Fruit fly (Drosophila melanogaster) whole organism, embryonic: ENCODE data around the gene ebi.

Experiments
- Adf1 ChIP-seq: fragments of 200-800 bp; sonication (Bioruptor generic); IDR thresholded peaks from 2 replicates; pipeline ENCODE4 v1.3.6; 2022; ENCODE audit warnings: missing biosample characterization, missing genetic modification characterization
- Atf6 ChIP-seq: fragments of 200-800 bp; sonication (Bioruptor generic); IDR thresholded peaks from 2 replicates; pipeline ENCODE4 v1.3.6; 2022; ENCODE audit warnings: missing biosample characterization, missing genetic modification characterization
- Bgb ChIP-seq: fragments of 200-800 bp; sonication (Bioruptor generic); IDR thresholded peaks from 2 replicates; pipeline ENCODE4 v1.3.6; 2022; ENCODE audit warnings: missing biosample characterization, missing genetic modification characterization; ENCODE audit not compliant: partially characterized antibody
- CG10321 ChIP-seq: fragments of 200-800 bp; sonication (Bioruptor generic); IDR thresholded peaks from 2 replicates; pipeline ENCODE4 v1.3.6; 2022; ENCODE audit warnings: missing biosample characterization, missing genetic modification characterization
- CG12769 ChIP-seq: fragments of 200-800 bp; sonication (Bioruptor generic); optimal IDR thresholded peaks from 2 replicates; lab custom pipeline; 2019; ENCODE audit warnings: missing biosample characterization, mild to moderate bottlenecking, missing genetic modification characterization, moderate library complexity
- CG13894 ChIP-seq: fragments of 200-800 bp; sonication (Bioruptor generic); optimal IDR thresholded peaks from 3 replicates; lab custom pipeline; 2018; ENCODE audit warnings: missing biosample characterization, mild to moderate bottlenecking, missing genetic modification characterization, moderate library complexity
- CG14441 ChIP-seq: fragments of 200-800 bp; sonication (Bioruptor generic); IDR thresholded peaks from 2 replicates; pipeline ENCODE4 v1.3.6; 2022; ENCODE audit warnings: missing biosample characterization, missing genetic modification characterization
- CG18011 ChIP-seq: fragments of 200-800 bp; sonication (Bioruptor generic); optimal IDR thresholded peaks from 2 replicates; lab custom pipeline; 2017; ENCODE audit warnings: missing biosample characterization, missing genetic modification characterization, mild to moderate bottlenecking, moderate library complexity, missing genotype
- CG1832 ChIP-seq: fragments of 200-800 bp; sonication (Bioruptor generic); optimal IDR thresholded peaks from 2 replicates; lab custom pipeline; 2017; ENCODE audit warnings: missing biosample characterization, mild to moderate bottlenecking, missing genetic modification characterization, inconsistent platforms
- CG30020 ChIP-seq: fragments of 200-800 bp; optimal IDR thresholded peaks from 2 replicates; lab custom pipeline; 2019; ENCODE audit warnings: missing biosample characterization, mild to moderate bottlenecking, missing genetic modification characterization, moderate library complexity
- CG31224 ChIP-seq: fragments of 200-800 bp; sonication (Bioruptor generic); IDR thresholded peaks from 2 replicates; pipeline ENCODE4 v1.3.6; 2022; ENCODE audit warnings: missing biosample characterization, missing genetic modification characterization
- CG32532 ChIP-seq: fragments of 200-800 bp; sonication (Bioruptor generic); IDR thresholded peaks from 2 replicates; pipeline ENCODE4 v1.3.6; 2022; ENCODE audit warnings: missing biosample characterization, missing genetic modification characterization
- CG42726 ChIP-seq: fragments of 200-800 bp; sonication (Bioruptor generic); IDR thresholded peaks from 2 replicates; pipeline ENCODE4 v1.3.6; 2022; ENCODE audit warnings: missing biosample characterization, missing genetic modification characterization; ENCODE audit not compliant: partially characterized antibody
- CG4360 ChIP-seq: fragments of 200-800 bp; sonication (Bioruptor generic); IDR thresholded peaks from 2 replicates; pipeline ENCODE4 v1.3.6; 2022; ENCODE audit warnings: missing biosample characterization, missing genetic modification characterization
- CG43689 ChIP-seq: fragments of 200-800 bp; sonication (Bioruptor generic); IDR thresholded peaks from 2 replicates; pipeline ENCODE4 v1.3.6; 2022; ENCODE audit warnings: missing biosample characterization, missing genetic modification characterization
- CG6175 ChIP-seq: fragments of 200-800 bp; sonication (Bioruptor generic); IDR thresholded peaks from 3 replicates; pipeline ENCODE4 v1.3.6; 2022; ENCODE audit warnings: missing biosample characterization, missing genetic modification characterization
- CoRest ChIP-seq: fragments of 200-800 bp; sonication (Bioruptor generic); optimal IDR thresholded peaks from 3 replicates; lab custom pipeline; 2018; ENCODE audit warnings: missing biosample characterization, mild to moderate bottlenecking, missing genetic modification characterization, moderate library complexity
- Deaf1 ChIP-seq: fragments of 200-800 bp; optimal IDR thresholded peaks from 3 replicates; lab custom pipeline; 2019; ENCODE audit warnings: missing biosample characterization, mild to moderate bottlenecking, missing genetic modification characterization, moderate library complexity
- E2f1 ChIP-seq: fragments of 200-800 bp; sonication (Bioruptor generic); IDR thresholded peaks from 2 replicates; pipeline ENCODE4 v1.3.6; 2022; ENCODE audit warnings: missing biosample characterization, missing genetic modification characterization
- Hey ChIP-seq: fragments of 200-800 bp; sonication (Bioruptor generic); optimal IDR thresholded peaks from 3 replicates; lab custom pipeline; 2018; ENCODE audit warnings: missing biosample characterization, mild to moderate bottlenecking, missing genetic modification characterization
- Jarid2 ChIP-seq: fragments of 200-800 bp; sonication (Bioruptor generic); optimal IDR thresholded peaks from 3 replicates; lab custom pipeline; 2017; ENCODE audit warnings: mild to moderate bottlenecking, missing biosample characterization, missing genetic modification reagents, missing genetic modification characterization
- MBD-R2 ChIP-seq: fragments of 200-800 bp; sonication (Bioruptor generic); IDR thresholded peaks from 2 replicates; pipeline ENCODE4 v1.3.6; 2022; ENCODE audit warnings: missing biosample characterization, missing genetic modification characterization
- NFAT ChIP-seq: fragments of 200-800 bp; sonication (Bioruptor generic); IDR thresholded peaks from 2 replicates; pipeline ENCODE4 v1.3.6; 2022; ENCODE audit warnings: missing biosample characterization, missing genetic modification characterization
- Nf-YA ChIP-seq: fragments of 200-800 bp; sonication (Bioruptor generic); IDR thresholded peaks from 2 replicates; pipeline ENCODE4 v1.3.6; 2022; ENCODE audit warnings: missing biosample characterization, missing genetic modification characterization
- Nf-YB ChIP-seq: fragments of 200-800 bp; sonication (Bioruptor generic); optimal IDR thresholded peaks from 3 replicates; lab custom pipeline; 2019; ENCODE audit warnings: missing biosample characterization, mild to moderate bottlenecking, missing genetic modification characterization, moderate library complexity
- Nf-YC ChIP-seq: fragments of 200-800 bp; optimal IDR thresholded peaks from 3 replicates; lab custom pipeline; 2019; ENCODE audit warnings: missing biosample characterization, mild to moderate bottlenecking, missing genetic modification characterization, moderate library complexity
- Scr ChIP-seq: fragments of 200-800 bp; sonication (Bioruptor generic); IDR thresholded peaks from 2 replicates; pipeline ENCODE4 v1.3.6; 2022; ENCODE audit warnings: missing biosample characterization, missing genetic modification characterization; ENCODE audit not compliant: partially characterized antibody
- Sry-β ChIP-seq: fragments of 200-800 bp; sonication (Bioruptor generic); optimal IDR thresholded peaks from 2 replicates; lab custom pipeline; 2018; ENCODE audit warnings: missing biosample characterization, mild to moderate bottlenecking, missing genetic modification characterization, moderate library complexity
- Vsx1 ChIP-seq: fragments of 200-800 bp; sonication (Bioruptor generic); optimal IDR thresholded peaks from 2 replicates; lab custom pipeline; 2017; ENCODE audit warnings: missing biosample characterization, mild to moderate bottlenecking, missing genetic modification characterization, missing genetic modification reagents
- al ChIP-seq: fragments of 200-800 bp; sonication (Bioruptor generic); IDR thresholded peaks from 2 replicates; pipeline ENCODE4 v1.3.6; 2022; ENCODE audit warnings: missing biosample characterization, missing genetic modification characterization
- br ChIP-seq: fragments of >200 bp; optimal IDR thresholded peaks from 2 replicates; lab custom pipeline; 2017
- cg ChIP-seq: fragments of 200-800 bp; sonication (Bioruptor generic); optimal IDR thresholded peaks from 3 replicates; lab custom pipeline; 2019; ENCODE audit warnings: missing biosample characterization, mild to moderate bottlenecking, missing genetic modification characterization, moderate library complexity
- crol ChIP-seq: fragments of 200-800 bp; sonication (Bioruptor generic); IDR thresholded peaks from 2 replicates; pipeline ENCODE4 v1.3.6; 2022; ENCODE audit warnings: missing biosample characterization, missing genetic modification characterization
- da ChIP-seq: fragments of 200-800 bp; sonication (Bioruptor generic); optimal IDR thresholded peaks from 2 replicates; lab custom pipeline; 2016; ENCODE audit warnings: missing biosample characterization, missing genetic modification characterization
- ftz-f1 ChIP-seq: fragments of 200-800 bp; sonication (Bioruptor generic); optimal IDR thresholded peaks from 2 replicates; lab custom pipeline; 2016; ENCODE audit warnings: missing biosample characterization, missing genetic modification characterization
- grn ChIP-seq: fragments of 200-800 bp; sonication (Bioruptor generic); optimal IDR thresholded peaks from 3 replicates; lab custom pipeline; 2017; ENCODE audit warnings: missing biosample characterization, missing genetic modification characterization
- lilli ChIP-seq: fragments of 200-800 bp; sonication (Bioruptor generic); optimal IDR thresholded peaks from 3 replicates; lab custom pipeline; 2016; ENCODE audit warnings: missing biosample characterization, missing genetic modification characterization
- lov ChIP-seq, 2 experiments: fragments of 200-800 bp in 1 of 2; fragments of >200 bp in 1 of 2; sonication (Bioruptor generic) in 1 of 2; IDR thresholded peaks in 1 of 2; optimal IDR thresholded peaks in 1 of 2; 2 replicates in 1 of 2; 3 replicates in 1 of 2; pipeline versions ENCODE4 v1.3.6 to Lab custom; 2017 to 2022; ENCODE audit warnings: missing biosample characterization in 1 of 2, missing genetic modification characterization in 1 of 2
- oc ChIP-seq: fragments of 200-800 bp; sonication (Bioruptor generic); optimal IDR thresholded peaks from 2 replicates; lab custom pipeline; 2018; ENCODE audit warnings: missing biosample characterization, mild to moderate bottlenecking, missing genetic modification characterization, moderate library complexity
- pan ChIP-seq, 4 experiments: fragments of >200 bp in 3 of 4; fragments of 200-800 bp in 1 of 4; sonication (Bioruptor generic) in 1 of 4; optimal IDR thresholded peaks in 3 of 4; IDR thresholded peaks in 1 of 4; 2 replicates each; pipeline versions ENCODE4 v1.3.6 to Lab custom; 2017 to 2022; ENCODE audit warnings: missing biosample characterization in 2 of 4, missing genetic modification characterization in 2 of 4, mixed read lengths in 1 of 4
- row ChIP-seq: fragments of 200-800 bp; sonication (Bioruptor generic); IDR thresholded peaks from 3 replicates; pipeline ENCODE4 v1.3.6; 2022; ENCODE audit warnings: missing biosample characterization, missing genetic modification characterization
- sd ChIP-seq: fragments of 200-800 bp; sonication (Bioruptor generic); optimal IDR thresholded peaks from 3 replicates; lab custom pipeline; 2018; ENCODE audit warnings: missing biosample characterization, mild to moderate bottlenecking, missing genetic modification characterization, moderate library complexity
- sens ChIP-seq: fragments of 200-800 bp; sonication (Bioruptor generic); peaks from one replicate; lab custom pipeline; 2016; ENCODE audit warnings: missing biosample characterization, missing genetic modification characterization
- sug ChIP-seq: fragments of 200-800 bp; optimal IDR thresholded peaks from 2 replicates; lab custom pipeline; 2019; ENCODE audit warnings: missing biosample characterization, mild to moderate bottlenecking, missing genetic modification characterization, moderate library complexity
- ttk ChIP-seq: fragments of 200-800 bp; sonication (Bioruptor generic); IDR thresholded peaks from 2 replicates; pipeline ENCODE4 v2.1.2; 2022; ENCODE audit warnings: missing biosample characterization, missing genetic modification characterization
- vvl ChIP-seq: fragments of 200-800 bp; sonication (Bioruptor generic); IDR thresholded peaks from 2 replicates; pipeline ENCODE4 v1.3.6; 2022; ENCODE audit warnings: missing biosample characterization, missing genetic modification characterization
- z ChIP-seq: fragments of 200-800 bp; sonication (Bioruptor generic); IDR thresholded peaks from 3 replicates; pipeline ENCODE4 v1.3.6; 2022; ENCODE audit warnings: missing biosample characterization, missing genetic modification characterization

Gene ebi

dm6 chr2L:371747-372146, 43.1 kb upstream of the ebi start:
- TF ChIP-seq sug (tag; lab: Kevin White, UChicago) = peak; percentile 21
- peak; percentile 37 for TF ChIP-seq Hey (tag; lab: Kevin White, UChicago)
- peak; percentile 21 for TF ChIP-seq Vsx1 (GFP tag; lab: Kevin White, UChicago)
- peak; percentile 94 for TF ChIP-seq grn (GFP tag; lab: Kevin White, UChicago)
- TF ChIP-seq lov (optimal IDR thresholded peaks at IDR 0.05; lab: Kevin White, UChicago) = no peak
- no peak for TF ChIP-seq lov (GFP tag; IDR thresholded peaks at IDR 0.05; lab: Robert Waterston, UW)

DNA sequence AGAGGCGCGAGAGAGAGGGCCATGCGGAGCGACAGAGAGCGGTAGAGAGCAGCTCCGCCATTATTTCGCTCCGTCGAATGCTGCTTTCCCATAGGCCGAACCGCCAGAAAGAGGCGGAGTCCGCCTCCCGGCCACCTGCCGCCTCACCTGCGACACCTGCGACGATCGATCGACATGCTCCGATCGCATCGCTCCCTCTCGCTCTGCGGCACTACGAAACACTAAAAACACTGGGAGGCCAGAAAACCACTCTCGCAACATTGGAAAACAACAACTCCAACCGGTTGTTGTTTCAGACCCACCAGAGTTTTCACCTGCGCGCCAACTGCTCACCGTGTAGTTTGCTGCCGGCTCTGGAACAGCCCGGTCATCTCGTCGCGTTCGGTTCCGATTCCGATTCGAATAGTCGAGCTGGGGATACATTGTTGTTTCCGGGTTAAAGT, 37.1 kb upstream of the ebi start, which contains the start of gene al:
Gene al (plus strand): TSS at position 333 of the 443 bp plus-strand sequence.
- TF ChIP-seq CG6175 (GFP tag; lab: Robert Waterston, UW) (peak; percentile 35; the same call in 1 of the 3 replicates), crol (peak; percentile 95), CG10321 (peak; percentile 77), ttk (GFP tag; lab: Robert Waterston, UW) (no peak), vvl (peak; percentile 49), CG1832 (GFP tag; lab: Kevin White, UChicago) (peak; percentile 86), Sry-β (GFP tag; lab: Kevin White, UChicago) (no peak), CG32532 (GFP tag; lab: Robert Waterston, UW) (peak; percentile 17; the same call in 1 of the 2 replicates), pan (optimal IDR thresholded peaks at IDR 0.05; lab: Kevin White, UChicago) (no peak), pan (GFP tag; optimal IDR thresholded peaks at IDR 0.05 in 1 of 2, IDR thresholded peaks at IDR 0.05 in 1 of 2) (peak in 1 of 2 experiments; percentile 12), Scr (GFP tag; lab: Robert Waterston, UW) (0 out of 2 replicates have a peak, but pooled peaks have one; percentile 21), br (lab: Kevin White, UChicago) (no peak), Atf6 (GFP tag; lab: Robert Waterston, UW) (no peak), z (GFP tag; lab: Robert Waterston, UW) (0 out of 3 replicates have a peak, but pooled peaks have one; percentile 46), sd (peak; percentile 13), CG43689 (GFP tag; lab: Robert Waterston, UW) (no peak), sens (GFP tag; lab: Kevin White, UChicago) (peak; percentile 12), CG30020 (tag; lab: Kevin White, UChicago) (no peak), Deaf1 (tag; lab: Kevin White, UChicago) (peak; percentile 50), CG12769 (peak; percentile 37), oc (peak; percentile 18), Bgb (GFP tag; lab: Robert Waterston, UW) (peak; percentile 6; the same call in 1 of the 2 replicates), MBD-R2 (GFP tag; lab: Robert Waterston, UW) (peak; percentile 7; the same call in 1 of the 2 replicates), E2f1 (no peak), row (GFP tag; lab: Robert Waterston, UW) (0 out of 3 replicates have a peak, but pooled peaks have one; percentile 14), CG14441 (GFP tag; lab: Robert Waterston, UW) (0 out of 2 replicates have a peak, but pooled peaks have one; percentile 28), lilli (GFP tag; lab: Kevin White, UChicago) (no peak), CG4360 (GFP tag; lab: Robert Waterston, UW) (peak; percentile 81), cg (GFP tag; lab: Kevin White, UChicago) (peak; percentile 48), CoRest (tag; lab: Kevin White, UChicago) (peak; percentile 39), al (GFP tag; lab: Robert Waterston, UW) (0 out of 2 replicates have a peak, but pooled peaks have one; percentile 8), Nf-YB (GFP tag; lab: Kevin White, UChicago) (peak; percentile 98), CG13894 (tag; lab: Kevin White, UChicago) (no peak), grn (GFP tag; lab: Kevin White, UChicago) (peak; percentile 61), Nf-YA (peak; percentile 87), Jarid2 (GFP tag; lab: Kevin White, UChicago) (peak; percentile 69), CG18011 (peak; percentile 90), Adf1 (GFP tag; lab: Robert Waterston, UW) (peak; percentile 35; the same call in 1 of the 2 replicates), da (GFP tag; lab: Kevin White, UChicago) (peak; percentile 17), ftz-f1 (GFP tag; lab: Kevin White, UChicago) (peak; percentile 1), CG31224 (GFP tag; lab: Robert Waterston, UW) (peak; percentile 94), Nf-YC (tag; lab: Kevin White, UChicago) (peak; percentile 99), CG42726 (GFP tag; lab: Robert Waterston, UW) (0 out of 2 replicates have a peak, but pooled peaks have one; percentile 12), NFAT (GFP tag; lab: Robert Waterston, UW) (0 out of 2 replicates have a peak, but pooled peaks have one; percentile 3)
